Worm (Caenorhabditis elegans): ENCODE measurements around the gene T28H10.1.

The T28H10.1 gene

DNA sequence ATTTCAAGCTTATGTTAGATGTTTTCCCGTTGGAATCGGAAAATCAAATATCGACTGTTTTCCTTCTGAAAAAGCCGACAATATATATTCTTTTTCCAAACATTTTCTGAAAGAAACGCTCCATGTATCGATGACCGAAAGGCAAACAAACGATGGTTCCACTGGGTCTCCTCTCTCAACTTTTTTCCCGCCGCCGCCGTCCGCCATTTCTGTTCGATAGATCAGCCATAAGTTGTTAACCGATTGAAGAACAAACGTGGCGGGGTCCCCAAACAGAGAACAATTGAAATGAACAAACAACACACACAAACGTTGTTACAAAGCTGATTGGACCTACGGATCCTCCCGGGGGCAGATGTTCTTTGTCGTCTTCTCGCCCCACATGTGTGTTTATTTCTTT lies 36.9 kb upstream of the T28H10.1 start:
- no peak for TF ChIP-seq ama-1 (optimal IDR thresholded peaks at IDR 0.05)
- no peak for TF ChIP-seq ceh-9 (tag; optimal IDR thresholded peaks at IDR 0.05)
- no peak for TF ChIP-seq rnt-1 (tag; optimal IDR thresholded peaks at IDR 0.05)
- no peak for TF ChIP-seq fax-1 (tag; optimal IDR thresholded peaks at IDR 0.05)
- TF ChIP-seq odd-2 (tag; optimal IDR thresholded peaks at IDR 0.05): no peak
- TF ChIP-seq unc-55 (GFP tag; optimal IDR thresholded peaks at IDR 0.05): no peak
- no peak for TF ChIP-seq fkh-10 (GFP tag; optimal IDR thresholded peaks at IDR 0.05)
- no peak for TF ChIP-seq ttx-3 (tag; optimal IDR thresholded peaks at IDR 0.05)
- no peak for TF ChIP-seq lim-6 (tag; optimal IDR thresholded peaks at IDR 0.05)
- TF ChIP-seq hlh-6 (tag; optimal IDR thresholded peaks at IDR 0.05): no peak
- no peak for TF ChIP-seq T23F11.4 (GFP tag; optimal IDR thresholded peaks at IDR 0.05)
- TF ChIP-seq ahr-1 (tag; optimal IDR thresholded peaks at IDR 0.05): no peak
- no peak for TF ChIP-seq sdc-2 (tag; optimal IDR thresholded peaks at IDR 0.05)

DNA sequence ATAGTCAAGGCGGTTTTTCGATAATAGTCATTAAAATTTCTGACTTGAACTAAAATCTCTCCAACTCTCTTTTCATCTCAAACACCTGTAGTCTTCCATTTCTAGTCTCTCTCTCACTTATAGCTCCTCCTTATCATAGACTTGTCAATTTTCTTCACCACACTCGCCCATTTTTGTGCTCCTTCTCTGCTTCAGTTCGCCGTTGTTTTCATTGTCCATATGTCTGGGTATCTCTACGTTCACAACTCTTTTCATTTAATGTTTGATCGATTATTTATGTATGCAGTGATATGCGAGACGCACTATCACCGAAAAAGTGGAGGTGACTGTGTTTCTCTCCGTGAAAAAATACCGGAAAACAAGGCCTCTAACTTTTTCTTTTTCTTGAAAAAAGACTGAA lies 35.8 kb upstream of the T28H10.1 start:
- TF ChIP-seq elt-4 (tag; optimal IDR thresholded peaks at IDR 0.05) (no peak), elt-2 (tag; optimal IDR thresholded peaks at IDR 0.05) (peak; percentile 32)

DNA sequence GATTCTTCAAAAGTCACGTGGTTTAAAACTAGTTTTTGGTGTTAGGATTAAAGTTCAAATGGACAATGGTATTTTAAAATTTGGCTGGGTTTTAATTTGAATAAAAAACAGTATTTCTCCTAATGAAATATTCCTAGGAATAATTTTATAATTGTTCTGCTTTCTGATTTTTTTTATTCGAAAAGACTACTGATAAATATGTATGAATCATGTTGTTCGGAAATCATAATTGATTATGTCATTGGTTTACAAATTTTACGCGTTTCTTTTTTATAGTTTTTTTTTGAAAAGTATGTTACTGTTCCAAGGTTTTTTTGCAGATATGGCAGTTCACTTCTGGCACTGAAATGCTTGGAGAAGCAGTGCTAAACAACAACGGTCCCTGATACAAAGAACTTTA lies 35.2 kb upstream of the T28H10.1 start, which contains the start of gene F28C1.3:
F28C1.3 (plus strand) TSS at position 301 of the 400 bp plus-strand sequence.
- TF ChIP-seq nhr-11 (tag; optimal IDR thresholded peaks at IDR 0.05) (no peak), F13H6.1 (tag; optimal IDR thresholded peaks at IDR 0.05) (no peak), unc-55 (GFP tag; optimal IDR thresholded peaks at IDR 0.05) (no peak), sox-4 (tag; optimal IDR thresholded peaks at IDR 0.05) (no peak), hlh-8 (tag; optimal IDR thresholded peaks at IDR 0.05) (no peak), mec-3 (tag; optimal IDR thresholded peaks at IDR 0.05; ENCODE audit: borderline replicate concordance) (no peak), pat-9 (tag; optimal IDR thresholded peaks at IDR 0.05) (no peak), pha-2 (tag; optimal IDR thresholded peaks at IDR 0.05) (no peak), ceh-2 (tag; optimal IDR thresholded peaks at IDR 0.05) (no peak), ceh-30 (tag; optimal IDR thresholded peaks at IDR 0.05) (no peak), madf-2 (tag; optimal IDR thresholded peaks at IDR 0.05) (no peak), sox-2 (GFP tag; IDR thresholded peaks at IDR 0.05) (no peak)

DNA sequence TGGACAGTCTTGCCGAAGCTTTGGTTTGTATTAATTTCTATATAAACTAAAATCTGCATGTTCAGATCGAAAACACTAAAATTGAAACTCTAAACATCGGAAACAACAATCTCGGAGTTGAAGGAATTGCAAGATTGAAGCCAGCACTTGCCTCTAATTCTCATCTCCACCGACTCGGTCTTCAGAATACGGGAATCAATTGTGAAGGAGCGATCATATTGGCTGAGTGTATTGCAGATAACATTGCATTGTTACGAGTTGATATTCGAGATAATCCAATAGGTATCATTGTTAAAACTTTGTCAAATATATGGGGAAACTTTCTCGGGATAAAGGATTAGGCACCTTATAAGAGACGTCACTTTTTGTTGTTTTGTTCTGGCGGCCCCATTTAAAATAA lies 33.3 kb upstream of the T28H10.1 start:
- no peak for TF ChIP-seq odd-2 (tag; optimal IDR thresholded peaks at IDR 0.05)
- no peak for TF ChIP-seq hlh-15 (tag; optimal IDR thresholded peaks at IDR 0.05)
- no peak for TF ChIP-seq syd-9 (tag; optimal IDR thresholded peaks at IDR 0.05)
- no peak for TF ChIP-seq hlh-13 (GFP tag; optimal IDR thresholded peaks at IDR 0.05)
- no peak for TF ChIP-seq C08G9.2 (tag; optimal IDR thresholded peaks at IDR 0.05)
- no peak for TF ChIP-seq npax-4 (tag; optimal IDR thresholded peaks at IDR 0.05)
- TF ChIP-seq tbx-2 (tag; optimal IDR thresholded peaks at IDR 0.05): no peak
- no peak for TF ChIP-seq pha-2 (tag; optimal IDR thresholded peaks at IDR 0.05)
- TF ChIP-seq hlh-6 (tag; optimal IDR thresholded peaks at IDR 0.05): no peak
- no peak for TF ChIP-seq unc-55 (GFP tag; optimal IDR thresholded peaks at IDR 0.05)
- TF ChIP-seq ceh-19 (GFP tag; optimal IDR thresholded peaks at IDR 0.05): no peak
- no peak for TF ChIP-seq ceh-2 (tag; optimal IDR thresholded peaks at IDR 0.05)
- no peak for TF ChIP-seq ceh-24 (tag; optimal IDR thresholded peaks at IDR 0.05)
- TF ChIP-seq sox-4 (tag; optimal IDR thresholded peaks at IDR 0.05): no peak

DNA sequence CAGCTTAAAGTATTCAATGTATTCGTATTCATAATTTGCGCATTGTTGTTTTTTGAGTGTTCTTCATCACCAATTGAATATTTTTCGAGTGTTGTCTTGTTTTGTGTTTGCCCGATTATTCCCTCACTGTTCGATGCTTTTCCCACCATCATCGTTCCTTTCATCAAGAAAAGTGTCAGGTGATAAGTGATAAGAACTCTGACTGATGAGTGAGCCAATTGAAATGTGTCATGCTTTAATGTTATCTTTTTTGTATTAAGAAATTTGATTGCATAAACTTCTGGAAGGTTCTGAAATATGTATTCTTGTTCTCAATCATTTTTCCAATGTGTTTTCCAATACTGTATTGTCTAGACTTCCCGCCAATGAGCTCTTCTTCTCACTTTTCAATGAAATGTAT lies 28.2 kb upstream of the T28H10.1 start:
- TF ChIP-seq fkh-10 (GFP tag; optimal IDR thresholded peaks at IDR 0.05): no peak

DNA sequence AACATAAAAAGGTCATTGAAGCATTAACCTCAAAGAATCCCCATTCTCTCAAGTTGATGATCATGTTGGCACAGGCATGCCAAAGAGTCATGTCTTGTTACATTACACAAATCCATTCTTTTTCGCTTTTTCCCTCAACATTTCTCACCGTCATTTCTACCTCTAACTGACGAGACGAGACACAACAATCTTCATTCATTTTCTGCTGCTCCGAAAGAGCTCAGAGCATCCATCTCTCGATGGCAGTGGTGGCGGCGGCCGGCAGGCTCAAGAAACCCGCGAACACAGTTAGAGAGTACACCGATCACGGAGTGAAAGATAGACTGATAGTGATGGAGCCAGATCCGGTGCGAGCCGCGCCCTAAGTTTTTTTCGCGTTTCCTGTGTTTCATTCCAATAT lies 26.5 kb upstream of the T28H10.1 start:
- TF ChIP-seq unc-55 (GFP tag; optimal IDR thresholded peaks at IDR 0.05) (peak; percentile 33), tbx-2 (tag; optimal IDR thresholded peaks at IDR 0.05) (no peak), ceh-18 (tag; optimal IDR thresholded peaks at IDR 0.05) (peak; percentile 69)
